Fruit fly (Drosophila melanogaster) whole organism, embryonic: ENCODE measurements around the gene Ptpmeg2.

Source experiments
- Awh ChIP-seq: fragments of 200-800 bp; sonication (Bioruptor generic); IDR thresholded peaks from 2 replicates; pipeline ENCODE4, ENCODE4 v1.3.6; 2022; ENCODE audit warnings: missing biosample characterization, missing genetic modification characterization
- BEAF-32 ChIP-seq: fragments of 200-800 bp; sonication (Bioruptor generic); optimal IDR thresholded peaks from 3 replicates; lab custom pipeline; 2017; ENCODE audit warnings: missing biosample characterization, missing genetic modification characterization, mild to moderate bottlenecking, moderate library complexity, missing genetic modification reagents
- Bteb2 ChIP-seq: fragments of 200-800 bp; sonication (Bioruptor generic); optimal IDR thresholded peaks from 2 replicates; lab custom pipeline; 2016; ENCODE audit warnings: missing biosample characterization, missing genetic modification characterization
- CG10274 ChIP-seq: fragments of 200-800 bp; sonication (Bioruptor generic); optimal IDR thresholded peaks from 3 replicates; lab custom pipeline; 2017; ENCODE audit warnings: missing biosample characterization, mild to moderate bottlenecking, missing genetic modification characterization
- CG11398 ChIP-seq: fragments of 200-800 bp; sonication (Bioruptor generic); optimal IDR thresholded peaks from 2 replicates; lab custom pipeline; 2016; ENCODE audit warnings: missing biosample characterization, missing genetic modification characterization
- CG12299 ChIP-seq: fragments of 200-800 bp; sonication (Bioruptor generic); optimal IDR thresholded peaks from 2 replicates; lab custom pipeline; 2018; ENCODE audit warnings: missing biosample characterization, mild to moderate bottlenecking, missing genetic modification characterization
- CG13775 ChIP-seq: fragments of 200-800 bp; sonication (Bioruptor generic); optimal IDR thresholded peaks from 3 replicates; lab custom pipeline; 2017; ENCODE audit warnings: missing biosample characterization, mild to moderate bottlenecking, missing genetic modification characterization
- CG14050 ChIP-seq: fragments of 200-800 bp; sonication (Bioruptor generic); IDR thresholded peaks from 3 replicates; pipeline ENCODE4 v1.3.6; 2022; ENCODE audit warnings: missing biosample characterization, missing genetic modification characterization
- CG1603 ChIP-seq: fragments of 200-800 bp; sonication (Bioruptor generic); optimal IDR thresholded peaks from 2 replicates; lab custom pipeline; 2019; ENCODE audit warnings: missing biosample characterization, mild to moderate bottlenecking, missing genetic modification characterization, moderate library complexity
- CG17359 ChIP-seq: fragments of 200-800 bp; sonication (Bioruptor generic); optimal IDR thresholded peaks from 3 replicates; lab custom pipeline; 2018; ENCODE audit warnings: missing biosample characterization, mild to moderate bottlenecking, missing genetic modification characterization, moderate library complexity
- CG17802 ChIP-seq: fragments of 200-800 bp; sonication (Bioruptor generic); optimal IDR thresholded peaks from 2 replicates; lab custom pipeline; 2018; ENCODE audit warnings: missing biosample characterization, mild to moderate bottlenecking, missing genetic modification characterization, moderate library complexity
- CG2678 ChIP-seq: fragments of 200-800 bp; sonication (Bioruptor generic); optimal IDR thresholded peaks from 3 replicates; lab custom pipeline; 2019; ENCODE audit warnings: missing biosample characterization, mild to moderate bottlenecking, missing genetic modification characterization, moderate library complexity
- CG33557 ChIP-seq: fragments of 200-800 bp; sonication (Bioruptor generic); optimal IDR thresholded peaks from 2 replicates; lab custom pipeline; 2019; ENCODE audit warnings: missing biosample characterization, mild to moderate bottlenecking, missing genetic modification characterization, moderate library complexity
- CG34422 ChIP-seq: fragments of 200-800 bp; sonication (Bioruptor generic); IDR thresholded peaks from 3 replicates; pipeline ENCODE4 v1.3.6; 2022; ENCODE audit warnings: missing biosample characterization, missing genetic modification characterization
- CG3726 ChIP-seq: fragments of 200-800 bp; sonication (Bioruptor generic); IDR thresholded peaks from 3 replicates; pipeline ENCODE4, ENCODE4 v1.3.6; 2022; ENCODE audit warnings: missing biosample characterization, missing genetic modification characterization
- CG6654 ChIP-seq: fragments of 200-800 bp; sonication (Bioruptor generic); optimal IDR thresholded peaks from 2 replicates; lab custom pipeline; 2017; ENCODE audit warnings: missing biosample characterization, mild to moderate bottlenecking, missing genetic modification characterization
- CG7987 ChIP-seq: fragments of 200-800 bp; sonication (Bioruptor generic); optimal IDR thresholded peaks from 2 replicates; lab custom pipeline; 2018; ENCODE audit warnings: missing biosample characterization, mild to moderate bottlenecking, missing genetic modification characterization, moderate library complexity
- ERR ChIP-seq: fragments of 200-800 bp; sonication (Bioruptor generic); optimal IDR thresholded peaks from 2 replicates; lab custom pipeline; 2016; ENCODE audit warnings: missing biosample characterization, missing genetic modification characterization
- Eip74EF ChIP-seq, 2 experiments: fragments of 200-800 bp in 1 of 2; fragments of >200 bp in 1 of 2; sonication (Bioruptor generic) in 1 of 2; optimal IDR thresholded peaks; 2 replicates each; lab custom pipeline; 2017 to 2019; ENCODE audit warnings: missing biosample characterization in 2 of 2, missing genetic modification characterization in 2 of 2, mild to moderate bottlenecking in 1 of 2, moderate library complexity in 1 of 2
- Elba2 ChIP-seq: fragments of 200-800 bp; sonication (Bioruptor generic); optimal IDR thresholded peaks from 3 replicates; lab custom pipeline; 2016; ENCODE audit warnings: missing biosample characterization, missing genetic modification characterization
- HmgZ ChIP-seq: fragments of 200-800 bp; sonication (Bioruptor generic); optimal IDR thresholded peaks from 2 replicates; lab custom pipeline; 2018; ENCODE audit warnings: missing biosample characterization, mild to moderate bottlenecking, missing genetic modification characterization
- Hr78 ChIP-seq, 2 experiments: fragments of 200-800 bp in 1 of 2; fragments of >200 bp in 1 of 2; sonication (Bioruptor generic) in 1 of 2; optimal IDR thresholded peaks; 2 replicates each; lab custom pipeline; 2017 to 2019; ENCODE audit warnings: missing biosample characterization in 2 of 2, missing genetic modification characterization in 2 of 2, mild to moderate bottlenecking in 1 of 2, moderate library complexity in 1 of 2
- Hsf ChIP-seq: fragments of 200-800 bp; sonication (Bioruptor generic); optimal IDR thresholded peaks from 3 replicates; lab custom pipeline; 2016; ENCODE audit warnings: missing biosample characterization, missing genetic modification characterization
- Lhr ChIP-seq: fragments of 200-800 bp; sonication (Bioruptor generic); optimal IDR thresholded peaks from 3 replicates; lab custom pipeline; 2017; ENCODE audit warnings: mild to moderate bottlenecking, missing biosample characterization, missing genetic modification reagents, missing genetic modification characterization
- Meics ChIP-seq: fragments of 200-800 bp; sonication (Bioruptor generic); optimal IDR thresholded peaks from 2 replicates; lab custom pipeline; 2017; ENCODE audit warnings: missing biosample characterization, mild to moderate bottlenecking, missing genetic modification characterization
- NC2α ChIP-seq: fragments of 200-800 bp; sonication (Bioruptor generic); optimal IDR thresholded peaks from 2 replicates; lab custom pipeline; 2016; ENCODE audit warnings: missing biosample characterization, missing genetic modification characterization
- NfI ChIP-seq: fragments of 200-800 bp; sonication (Bioruptor generic); optimal IDR thresholded peaks from 3 replicates; lab custom pipeline; 2018; ENCODE audit warnings: missing biosample characterization, mild to moderate bottlenecking, missing genetic modification characterization, moderate library complexity
- Optix ChIP-seq: fragments of 200-800 bp; sonication (Bioruptor generic); IDR thresholded peaks from 3 replicates; pipeline ENCODE4 v1.3.6; 2022; ENCODE audit warnings: missing biosample characterization, missing genetic modification characterization
- PHDP ChIP-seq: fragments of 200-800 bp; sonication (Bioruptor generic); optimal IDR thresholded peaks from 3 replicates; lab custom pipeline; 2018; ENCODE audit warnings: missing biosample characterization, mild to moderate bottlenecking, missing genetic modification characterization, moderate library complexity
- Ravus ChIP-seq: fragments of 200-800 bp; sonication (Bioruptor generic); IDR thresholded peaks from 2 replicates; pipeline ENCODE4 v1.3.6; 2022; ENCODE audit warnings: missing biosample characterization, missing genetic modification characterization
- Usf ChIP-seq: fragments of 200-800 bp; sonication (Bioruptor generic); optimal IDR thresholded peaks from 2 replicates; lab custom pipeline; 2017; ENCODE audit warnings: missing genotype, missing biosample characterization, missing genetic modification characterization
- dan ChIP-seq: fragments of 200-800 bp; sonication (Bioruptor generic); IDR thresholded peaks from 2 replicates; pipeline ENCODE4 v1.3.6; 2022; ENCODE audit warnings: missing biosample characterization, missing genetic modification characterization
- dimm ChIP-seq: fragments of 200-800 bp; sonication (Bioruptor generic); IDR thresholded peaks from 2 replicates; pipeline ENCODE4 v1.3.6; 2022; ENCODE audit warnings: missing biosample characterization, missing genetic modification characterization
- dpn ChIP-seq, 2 experiments: fragments of 200-800 bp; sonication (Bioruptor generic); optimal IDR thresholded peaks; 3 replicates each; lab custom pipeline; 2016; ENCODE audit warnings: missing biosample characterization in 2 of 2, missing genetic modification characterization in 2 of 2
- eyg ChIP-seq: fragments of 200-800 bp; sonication (Bioruptor generic); optimal IDR thresholded peaks from 3 replicates; lab custom pipeline; 2016; ENCODE audit warnings: missing biosample characterization, missing genetic modification characterization
- h ChIP-seq: fragments of >200 bp; optimal IDR thresholded peaks from 2 replicates; lab custom pipeline; 2017
- hb ChIP-seq: fragments of 200-800 bp; sonication (Bioruptor generic); IDR thresholded peaks from 3 replicates; pipeline ENCODE4 v1.3.6; 2022; ENCODE audit warnings: missing biosample characterization, missing genetic modification characterization; ENCODE audit not compliant: partially characterized antibody
- inv ChIP-seq: fragments of 200-800 bp; sonication (Bioruptor generic); IDR thresholded peaks from 2 replicates; pipeline ENCODE4 v1.3.6; 2022; ENCODE audit warnings: missing biosample characterization, missing genetic modification characterization; ENCODE audit not compliant: partially characterized antibody
- kah ChIP-seq: fragments of 200-800 bp; sonication (Bioruptor generic); optimal IDR thresholded peaks from 2 replicates; lab custom pipeline; 2018; ENCODE audit warnings: missing biosample characterization, mild to moderate bottlenecking, missing genetic modification characterization
- ken ChIP-seq: fragments of 200-800 bp; sonication (Bioruptor generic); IDR thresholded peaks from 3 replicates; pipeline ENCODE4 v1.3.6; 2022; ENCODE audit warnings: missing biosample characterization, missing genetic modification characterization
- lab ChIP-seq: fragments of 200-800 bp; sonication (Bioruptor generic); optimal IDR thresholded peaks from 3 replicates; lab custom pipeline; 2017; ENCODE audit warnings: missing biosample characterization, missing genetic modification characterization, mild to moderate bottlenecking, moderate library complexity, missing genetic modification reagents
- lbe ChIP-seq: fragments of 200-800 bp; sonication (Bioruptor generic); optimal IDR thresholded peaks from 2 replicates; lab custom pipeline; 2016; ENCODE audit warnings: missing biosample characterization, mild to moderate bottlenecking, missing genetic modification characterization
- mirr ChIP-seq: fragments of 200-800 bp; sonication (Bioruptor generic); optimal IDR thresholded peaks from 3 replicates; lab custom pipeline; 2018; ENCODE audit warnings: missing biosample characterization, mild to moderate bottlenecking, missing genetic modification characterization
- pb ChIP-seq: fragments of 200-800 bp; sonication (Bioruptor generic); optimal IDR thresholded peaks from 3 replicates; lab custom pipeline; 2016; ENCODE audit warnings: missing biosample characterization, missing genetic modification characterization
- pita ChIP-seq: fragments of 200-800 bp; sonication (Bioruptor generic); optimal IDR thresholded peaks from 2 replicates; lab custom pipeline; 2017; ENCODE audit warnings: missing biosample characterization, mild to moderate bottlenecking, missing genetic modification characterization
- ranshi ChIP-seq: fragments of 200-800 bp; sonication (Bioruptor generic); IDR thresholded peaks from 2 replicates; pipeline ENCODE4 v1.3.6; 2022; ENCODE audit warnings: missing biosample characterization, missing genetic modification characterization
- sens ChIP-seq: fragments of 200-800 bp; sonication (Bioruptor generic); peaks from one replicate; lab custom pipeline; 2016; ENCODE audit warnings: missing biosample characterization, missing genetic modification characterization
- sr ChIP-seq: fragments of 200-800 bp; sonication (Bioruptor generic); IDR thresholded peaks from 3 replicates; pipeline ENCODE4 v1.3.6; 2022; ENCODE audit warnings: missing biosample characterization, missing genetic modification characterization
- zen2 ChIP-seq: fragments of 200-800 bp; sonication (Bioruptor generic); IDR thresholded peaks from 3 replicates; pipeline ENCODE4 v1.3.6; 2022; ENCODE audit warnings: missing biosample characterization, missing genetic modification characterization; ENCODE audit not compliant: partially characterized antibody
- zfh1 ChIP-seq: fragments of 200-800 bp; sonication (Bioruptor generic); IDR thresholded peaks from 3 replicates; pipeline ENCODE4 v1.3.6; 2022; ENCODE audit warnings: missing biosample characterization, missing genetic modification characterization

Gene Ptpmeg2

DNA sequence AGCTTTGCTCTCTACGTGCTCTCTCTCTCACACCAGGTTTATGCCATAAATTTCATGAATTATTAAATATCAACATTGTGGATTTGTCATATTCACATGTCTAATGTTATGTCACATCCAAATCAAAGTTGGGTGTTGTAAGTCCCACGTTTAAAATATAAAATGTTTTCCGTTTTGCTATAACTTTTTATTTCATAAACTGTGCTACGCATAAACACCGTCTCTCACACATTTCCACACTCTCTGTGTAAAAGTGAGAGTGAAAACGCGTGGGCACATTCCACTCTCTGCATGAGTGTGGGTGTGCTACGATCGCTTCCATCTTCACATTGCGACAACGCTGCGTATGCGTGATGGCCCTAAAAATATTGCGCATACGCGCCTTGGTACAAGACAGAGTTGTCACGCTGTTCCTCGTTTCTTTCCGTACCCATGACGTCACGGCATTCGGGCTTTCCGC is 18.2 kb downstream of the Ptpmeg2 start (continued):
- peak; percentile 90 for TF ChIP-seq zfh1
- TF ChIP-seq Bteb2: peak; percentile 98
- TF ChIP-seq Eip74EF (GFP tag; optimal IDR thresholded peaks at IDR 0.05; lab: Kevin White, UChicago): peak in 1 of 2 experiments; percentile 96
- peak; percentile 96 for TF ChIP-seq sr (GFP tag; lab: Robert Waterston, UW)
- TF ChIP-seq lbe (GFP tag; lab: Kevin White, UChicago): peak; percentile 90
- TF ChIP-seq CG14050 (GFP tag; lab: Robert Waterston, UW): peak; percentile 96
- peak; percentile 25 for TF ChIP-seq BEAF-32 (GFP tag; lab: Kevin White, UChicago)
- TF ChIP-seq pita (GFP tag; lab: Kevin White, UChicago): no peak
- TF ChIP-seq mirr (GFP tag; lab: Kevin White, UChicago): peak; percentile 100
- TF ChIP-seq Hsf (GFP tag; lab: Kevin White, UChicago): peak; percentile 96
- peak; percentile 92 for TF ChIP-seq CG11398
- TF ChIP-seq CG2678 (tag; lab: Kevin White, UChicago): peak; percentile 99
- peak; percentile 99 for TF ChIP-seq sens (GFP tag; lab: Kevin White, UChicago)
- peak; percentile 80 for TF ChIP-seq Ravus
- TF ChIP-seq CG1603: peak; percentile 96
- TF ChIP-seq Meics: peak; percentile 99
- TF ChIP-seq h (lab: Kevin White, UChicago): no peak
- TF ChIP-seq CG33557 (GFP tag; lab: Kevin White, UChicago): peak; percentile 77
- TF ChIP-seq CG17802 (tag; lab: Kevin White, UChicago): peak; percentile 80
- TF ChIP-seq Hr78 (GFP tag; optimal IDR thresholded peaks at IDR 0.05; lab: Kevin White, UChicago): peak in 1 of 2 experiments; percentile 78
- TF ChIP-seq NC2α (GFP tag; lab: Kevin White, UChicago): peak; percentile 83
- TF ChIP-seq CG10274 (GFP tag; lab: Kevin White, UChicago): peak; percentile 93
- peak; percentile 80 for TF ChIP-seq Usf (GFP tag; lab: Kevin White, UChicago)
- TF ChIP-seq pb: peak; percentile 91
- TF ChIP-seq dpn (GFP tag; optimal IDR thresholded peaks at IDR 0.05; lab: Kevin White, UChicago): peak; percentile 94 to 96
- no peak for TF ChIP-seq zen2 (GFP tag; lab: Robert Waterston, UW)
- TF ChIP-seq PHDP (tag; lab: Kevin White, UChicago): peak; percentile 99
- TF ChIP-seq Optix (GFP tag; lab: Robert Waterston, UW): peak; percentile 89
- TF ChIP-seq CG13775 (GFP tag; lab: Kevin White, UChicago): peak; percentile 95
- peak; percentile 99 for TF ChIP-seq HmgZ (tag; lab: Kevin White, UChicago)
- no peak for TF ChIP-seq Elba2 (GFP tag; lab: Kevin White, UChicago)
- TF ChIP-seq eyg (GFP tag; lab: Kevin White, UChicago): peak; percentile 96
- TF ChIP-seq CG3726 (GFP tag; lab: Robert Waterston, UW): peak; percentile 93
- peak; percentile 98 for TF ChIP-seq NfI
- TF ChIP-seq lab: peak; percentile 99
- no peak for TF ChIP-seq hb (GFP tag; lab: Robert Waterston, UW)
- TF ChIP-seq kah (GFP tag; lab: Kevin White, UChicago): peak; percentile 93
- TF ChIP-seq ERR (GFP tag; lab: Kevin White, UChicago): peak; percentile 96
- TF ChIP-seq Awh: peak; percentile 95
- TF ChIP-seq CG7987: peak; percentile 97
- peak; percentile 86 for TF ChIP-seq CG6654 (GFP tag; lab: Kevin White, UChicago)
- TF ChIP-seq dimm (GFP tag; lab: Robert Waterston, UW): peak; percentile 67
- no peak for TF ChIP-seq inv (GFP tag; lab: Robert Waterston, UW)
- TF ChIP-seq ranshi (GFP tag; lab: Robert Waterston, UW): peak; percentile 94
- peak; percentile 98 for TF ChIP-seq CG17359 (tag; lab: Kevin White, UChicago)
- peak; percentile 93 for TF ChIP-seq ken
- no peak for TF ChIP-seq dan (GFP tag; lab: Robert Waterston, UW)
- peak; percentile 99 for TF ChIP-seq CG12299 (tag; lab: Kevin White, UChicago)
- peak; percentile 62 for TF ChIP-seq Lhr (GFP tag; lab: Kevin White, UChicago)
- TF ChIP-seq CG34422 (GFP tag; lab: Robert Waterston, UW): peak; percentile 95
